Worm (Caenorhabditis elegans) whole organism, early embryonic: Measurements from ENCODE around the gene smc-4.
A peak's percentile ranks its signal among the peaks of the same experiment; 100 is the strongest.

Experiments
- B0310.2 ChIP-seq: sonication (generic microtip); optimal IDR thresholded peaks from 2 replicates; lab custom pipeline; 2016; ENCODE audit warnings: mild to moderate bottlenecking, missing genetic modification characterization, missing compliant biosample characterization
- F13C5.2 ChIP-seq: sonication (generic microtip); optimal IDR thresholded peaks from 2 replicates; lab custom pipeline; 2017; ENCODE audit warnings: mild to moderate bottlenecking, missing genetic modification characterization, inconsistent platforms, missing compliant biosample characterization
- aly-1 ChIP-seq: sonication (generic microtip); optimal IDR thresholded peaks from 2 replicates; lab custom pipeline; 2016; ENCODE audit warnings: missing genetic modification characterization, missing compliant biosample characterization
- ama-1 ChIP-seq: fragments of 150-350 bp; optimal IDR thresholded peaks from 2 replicates; lab custom pipeline; 2014
- ceh-13 ChIP-seq: fragments of 200-800 bp; sonication (Bioruptor generic); optimal IDR thresholded peaks from 2 replicates; lab custom pipeline; 2018; ENCODE audit warnings: mild to moderate bottlenecking, missing genetic modification characterization, missing compliant biosample characterization
- ceh-36 ChIP-seq: sonication (generic microtip); optimal IDR thresholded peaks from 2 replicates; lab custom pipeline; 2016; ENCODE audit warnings: missing genetic modification characterization, inconsistent platforms, missing compliant biosample characterization
- ets-7 ChIP-seq: sonication (generic microtip); optimal IDR thresholded peaks from 2 replicates; lab custom pipeline; 2016; ENCODE audit warnings: missing genotype, missing genetic modification characterization, missing compliant biosample characterization
- flt-1 ChIP-seq: fragments of 200-800 bp; sonication (Bioruptor generic); IDR thresholded peaks from 2 replicates; pipeline ENCODE4 v1.3.6; 2022; ENCODE audit warnings: missing genetic modification characterization, missing compliant biosample characterization
- hmbx-1 ChIP-seq: sonication (generic microtip); optimal IDR thresholded peaks from 2 replicates; lab custom pipeline; 2016; ENCODE audit warnings: mild to moderate bottlenecking, missing genetic modification characterization, missing compliant biosample characterization
- hmg-4 ChIP-seq: fragments of 200-800 bp; sonication (Bioruptor generic); optimal IDR thresholded peaks from 2 replicates; lab custom pipeline; 2018; ENCODE audit warnings: mild to moderate bottlenecking, missing genetic modification characterization, missing compliant biosample characterization
- hnd-1 ChIP-seq: sonication (generic microtip); optimal IDR thresholded peaks from 2 replicates; lab custom pipeline; 2016; ENCODE audit warnings: missing genetic modification characterization, missing compliant biosample characterization
- pes-1 ChIP-seq: fragments of 200-800 bp; sonication (Bioruptor generic); IDR thresholded peaks from 2 replicates; pipeline ENCODE4 v1.3.6; 2022; ENCODE audit warnings: missing genetic modification reagents, missing genetic modification characterization, missing compliant biosample characterization
- scrt-1 ChIP-seq: fragments of 200-800 bp; sonication (Bioruptor generic); IDR thresholded peaks from 2 replicates; pipeline ENCODE4 v1.3.6; 2022; ENCODE audit warnings: missing genetic modification characterization, missing compliant biosample characterization
- sea-1 ChIP-seq: fragments of 200-800 bp; sonication (Bioruptor generic); conservative IDR thresholded peaks from 2 replicates; pipeline ENCODE4 v1.3.6; 2022; ENCODE audit warnings: missing genetic modification characterization, missing compliant biosample characterization
- tbx-11 ChIP-seq: fragments of 200-800 bp; sonication (Bioruptor generic); IDR thresholded peaks from 2 replicates; pipeline ENCODE4 v1.3.6; 2022; ENCODE audit warnings: missing genetic modification characterization, missing compliant biosample characterization
- tbx-37 ChIP-seq: fragments of 200-800 bp; sonication (Bioruptor generic); conservative IDR thresholded peaks from 2 replicates; pipeline ENCODE4 v1.3.6; 2022; ENCODE audit warnings: missing genetic modification reagents, missing genetic modification characterization, missing compliant biosample characterization
- tra-4 ChIP-seq: sonication (generic microtip); optimal IDR thresholded peaks from 2 replicates; lab custom pipeline; 2017; ENCODE audit warnings: missing genetic modification characterization, missing compliant biosample characterization

Gene smc-4

ce11 chrIII:4553316-4553715 is 34.0 kb upstream of the smc-4 start, which contains the start of gene imph-1:
Gene imph-1 (plus strand): TSS chrIII:4553616.
- TF ChIP-seq hnd-1 (tag; lab: Kevin White, UChicago) (no peak), ets-7 (tag; lab: Kevin White, UChicago) (no peak), tra-4 (tag; lab: Kevin White, UChicago) (no peak), pes-1 (no peak), tbx-37 (GFP tag; lab: Robert Waterston, UW) (no peak), scrt-1 (GFP tag; lab: Robert Waterston, UW) (no peak), B0310.2 (no peak), ceh-36 (tag; lab: Kevin White, UChicago) (no peak), sea-1 (GFP tag; lab: Robert Waterston, UW) (no peak), hmg-4 (GFP tag; lab: Kevin White, UChicago) (no peak), ama-1 (lab: Kevin White, UChicago) (no peak), aly-1 (tag; lab: Kevin White, UChicago) (no peak), hmbx-1 (no peak)

- TF ChIP-seq tbx-37 (GFP tag; lab: Robert Waterston, UW), result no peak
- TF ChIP-seq hnd-1 (tag; lab: Kevin White, UChicago), result no peak
- TF ChIP-seq tbx-11, result no peak
- no peak for TF ChIP-seq F13C5.2 (tag; lab: Kevin White, UChicago)
- TF ChIP-seq scrt-1 (GFP tag; lab: Robert Waterston, UW), result no peak
- no peak for TF ChIP-seq tra-4 (tag; lab: Kevin White, UChicago)
- no peak for TF ChIP-seq hmbx-1
- TF ChIP-seq sea-1 (GFP tag; lab: Robert Waterston, UW), result no peak
Observed at ce11 chrIII:4555345-4555744, 32.0 kb upstream of the smc-4 start.

ce11 chrIII:4560393-4560890 is 26.9 kb upstream of the smc-4 start:
- TF ChIP-seq ets-7 (tag; lab: Kevin White, UChicago) (no peak), ama-1 (lab: Kevin White, UChicago) (no peak), hmg-4 (GFP tag; lab: Kevin White, UChicago) (peak; percentile 7), hmbx-1 (no peak), sea-1 (GFP tag; lab: Robert Waterston, UW) (no peak), B0310.2 (no peak), F13C5.2 (tag; lab: Kevin White, UChicago) (peak; percentile 41), ceh-36 (tag; lab: Kevin White, UChicago) (no peak), tbx-11 (no peak), tra-4 (tag; lab: Kevin White, UChicago) (no peak), aly-1 (tag; lab: Kevin White, UChicago) (no peak), scrt-1 (GFP tag; lab: Robert Waterston, UW) (no peak), ceh-13 (no peak), tbx-37 (GFP tag; lab: Robert Waterston, UW) (no peak)

ce11 chrIII:4561286-4561685 is 26.0 kb upstream of the smc-4 start:
- TF ChIP-seq ets-7 (tag; lab: Kevin White, UChicago) (no peak), ceh-36 (tag; lab: Kevin White, UChicago) (no peak), tbx-37 (GFP tag; lab: Robert Waterston, UW) (no peak), scrt-1 (GFP tag; lab: Robert Waterston, UW) (no peak), tra-4 (tag; lab: Kevin White, UChicago) (no peak), B0310.2 (no peak), hnd-1 (tag; lab: Kevin White, UChicago) (no peak), pes-1 (no peak), aly-1 (tag; lab: Kevin White, UChicago) (no peak), ama-1 (lab: Kevin White, UChicago) (no peak), ceh-13 (no peak), hmg-4 (GFP tag; lab: Kevin White, UChicago) (no peak), sea-1 (GFP tag; lab: Robert Waterston, UW) (no peak), hmbx-1 (no peak), tbx-11 (no peak), flt-1 (GFP tag; lab: Robert Waterston, UW) (no peak)

ce11 chrIII:4562070-4562788 is 25.1 kb upstream of the smc-4 start, which contains the start of gene pan-1:
Gene pan-1 (plus strand): TSS chrIII:4562738.
- peak; percentile 32 for TF ChIP-seq F13C5.2 (tag; lab: Kevin White, UChicago)
- TF ChIP-seq ceh-36 (tag; lab: Kevin White, UChicago), result no peak
- no peak for TF ChIP-seq scrt-1 (GFP tag; lab: Robert Waterston, UW)

ce11 chrIII:4568030-4568429 is 19.3 kb upstream of the smc-4 start, which contains the start of gene mlcd-1:
Gene mlcd-1 (minus strand): TSS chrIII:4568130.
- TF ChIP-seq tbx-37 (GFP tag; lab: Robert Waterston, UW) (no peak), hnd-1 (tag; lab: Kevin White, UChicago) (no peak), flt-1 (GFP tag; lab: Robert Waterston, UW) (no peak), hmbx-1 (no peak), aly-1 (tag; lab: Kevin White, UChicago) (no peak), tra-4 (tag; lab: Kevin White, UChicago) (no peak), hmg-4 (GFP tag; lab: Kevin White, UChicago) (no peak), pes-1 (no peak), ceh-36 (tag; lab: Kevin White, UChicago) (no peak), ets-7 (tag; lab: Kevin White, UChicago) (no peak), tbx-11 (no peak), sea-1 (GFP tag; lab: Robert Waterston, UW) (no peak), B0310.2 (no peak), ama-1 (lab: Kevin White, UChicago) (no peak), ceh-13 (no peak), F13C5.2 (tag; lab: Kevin White, UChicago) (no peak), scrt-1 (GFP tag; lab: Robert Waterston, UW) (no peak)

- TF ChIP-seq tra-4 (tag; lab: Kevin White, UChicago) (peak; percentile 93), pes-1 (peak; percentile 97), hnd-1 (tag; lab: Kevin White, UChicago) (peak; percentile 87), sea-1 (GFP tag; lab: Robert Waterston, UW) (peak; percentile 98), ets-7 (tag; lab: Kevin White, UChicago) (peak; percentile 96), ceh-13 (peak; percentile 98), hmbx-1 (peak; percentile 85), tbx-11 (peak; percentile 98), flt-1 (GFP tag; lab: Robert Waterston, UW) (peak; percentile 93), hmg-4 (GFP tag; lab: Kevin White, UChicago) (peak; percentile 97), scrt-1 (GFP tag; lab: Robert Waterston, UW) (peak; percentile 93), B0310.2 (peak; percentile 91), ceh-36 (tag; lab: Kevin White, UChicago) (peak; percentile 92), F13C5.2 (tag; lab: Kevin White, UChicago) (peak; percentile 88), ama-1 (lab: Kevin White, UChicago) (no peak), tbx-37 (GFP tag; lab: Robert Waterston, UW) (peak; percentile 94), aly-1 (tag; lab: Kevin White, UChicago) (peak; percentile 94)
Observed at ce11 chrIII:4568455-4568854, 18.8 kb upstream of the smc-4 start, which contains the start of gene idhg-1. Gene idhg-1 (plus strand): TSS chrIII:4568797.
